Fruit fly (Drosophila melanogaster): ENCODE measurements around the gene Cpr65Au.

The Cpr65Au gene

dm6 chr3L:6085988-6086387 lies 45.9 kb downstream of the Cpr65Au start:
- TF ChIP-seq jim (GFP tag; optimal IDR thresholded peaks at IDR 0.05) (no peak), foxo (GFP tag; optimal IDR thresholded peaks at IDR 0.05) (peak in 1 of 2 experiments; percentile 0)

dm6 chr3L:6085157-6085556 lies 46.8 kb downstream of the Cpr65Au start:
- TF ChIP-seq GATAd (GFP tag; optimal IDR thresholded peaks at IDR 0.05) (no peak), h (GFP tag; optimal IDR thresholded peaks at IDR 0.05) (peak; percentile 21), usp (GFP tag; optimal IDR thresholded peaks at IDR 0.05) (no peak), Hnf4 (GFP tag; optimal IDR thresholded peaks at IDR 0.05) (no peak), rgr (GFP tag; optimal IDR thresholded peaks at IDR 0.05) (peak; percentile 30), OdsH (GFP tag; optimal IDR thresholded peaks at IDR 0.05) (peak; percentile 23), CrebA (GFP tag; optimal IDR thresholded peaks at IDR 0.05; ENCODE audit: borderline replicate concordance) (no peak), Abd-B (GFP tag; optimal IDR thresholded peaks at IDR 0.05) (no peak), CG32264 (GFP tag; optimal IDR thresholded peaks at IDR 0.05) (no peak), HLH106 (tag; optimal IDR thresholded peaks at IDR 0.05) (peak; percentile 30), dmrt93B (GFP tag; optimal IDR thresholded peaks at IDR 0.05) (no peak), Rel (GFP tag; optimal IDR thresholded peaks at IDR 0.05) (no peak), Rel (tag; optimal IDR thresholded peaks at IDR 0.05) (no peak), Mio (GFP tag; optimal IDR thresholded peaks at IDR 0.05) (no peak), lola (GFP tag; optimal IDR thresholded peaks at IDR 0.05) (no peak), CG9705 (GFP tag; optimal IDR thresholded peaks at IDR 0.05) (no peak), foxo (GFP tag; optimal IDR thresholded peaks at IDR 0.05) (peak in 1 of 2 experiments; percentile 24), Dif (GFP tag; optimal IDR thresholded peaks at IDR 0.05; ENCODE audit: partially characterized antibody) (no peak), Sp1 (GFP tag; optimal IDR thresholded peaks at IDR 0.05) (peak; percentile 32), br (GFP tag; optimal IDR thresholded peaks at IDR 0.05) (no peak), psq (GFP tag; optimal IDR thresholded peaks at IDR 0.05) (peak; percentile 42)

- TF ChIP-seq Vsx2 (GFP tag; optimal IDR thresholded peaks at IDR 0.05; ENCODE audit: partially characterized antibody) = no peak
- TF ChIP-seq pan (optimal IDR thresholded peaks at IDR 0.05) = no peak
- TF ChIP-seq brk (GFP tag; optimal IDR thresholded peaks at IDR 0.05) = no peak
- no peak for TF ChIP-seq CrebA (GFP tag; optimal IDR thresholded peaks at IDR 0.05; ENCODE audit: borderline replicate concordance)
- no peak for TF ChIP-seq CG32264 (GFP tag; optimal IDR thresholded peaks at IDR 0.05)
- TF ChIP-seq dl (GFP tag; optimal IDR thresholded peaks at IDR 0.05; ENCODE audit: insufficient read depth in 1 of 2, partially characterized antibody in 2 of 2) = no peak
- TF ChIP-seq h (GFP tag; optimal IDR thresholded peaks at IDR 0.05) = no peak
- TF ChIP-seq foxo (GFP tag; optimal IDR thresholded peaks at IDR 0.05) = no peak
- no peak for TF ChIP-seq usp (GFP tag; optimal IDR thresholded peaks at IDR 0.05)
- no peak for TF ChIP-seq Rel (GFP tag; optimal IDR thresholded peaks at IDR 0.05)
- TF ChIP-seq Rel (tag; optimal IDR thresholded peaks at IDR 0.05) = no peak
- no peak for TF ChIP-seq woc (GFP tag; optimal IDR thresholded peaks at IDR 0.05)
- TF ChIP-seq ey (GFP tag; optimal IDR thresholded peaks at IDR 0.05) = no peak
Observed at dm6 chr3L:6084446-6084845, 47.5 kb downstream of the Cpr65Au start.

dm6 chr3L:6082561-6082960 lies 49.3 kb downstream of the Cpr65Au start, which contains the start of gene CG13293:
Gene CG13293, plus strand, starts transcription at chr3L:6082883.
- no peak for TF ChIP-seq pan (optimal IDR thresholded peaks at IDR 0.05)
- no peak for TF ChIP-seq sv (GFP tag; optimal IDR thresholded peaks at IDR 0.05)
- TF ChIP-seq Myc (optimal IDR thresholded peaks at IDR 0.05) = no peak
- no peak for TF ChIP-seq Jra (GFP tag; optimal IDR thresholded peaks at IDR 0.05)
- TF ChIP-seq GATAd (GFP tag; optimal IDR thresholded peaks at IDR 0.05) = no peak
- TF ChIP-seq fru (GFP tag; optimal IDR thresholded peaks at IDR 0.05) = no peak
- no peak for TF ChIP-seq brk (GFP tag; optimal IDR thresholded peaks at IDR 0.05)
- no peak for TF ChIP-seq dl (GFP tag; optimal IDR thresholded peaks at IDR 0.05; ENCODE audit: insufficient read depth in 1 of 2, partially characterized antibody in 2 of 2)
- no peak for TF ChIP-seq br (GFP tag; optimal IDR thresholded peaks at IDR 0.05)
- TF ChIP-seq usp (GFP tag; optimal IDR thresholded peaks at IDR 0.05) = no peak
- no peak for TF ChIP-seq Dif (GFP tag; optimal IDR thresholded peaks at IDR 0.05; ENCODE audit: partially characterized antibody)
- no peak for TF ChIP-seq rgr (GFP tag; optimal IDR thresholded peaks at IDR 0.05)
- TF ChIP-seq N (GFP tag; optimal IDR thresholded peaks at IDR 0.05) = no peak
- no peak for TF ChIP-seq sage (GFP tag; optimal IDR thresholded peaks at IDR 0.05)
- no peak for TF ChIP-seq h (GFP tag; optimal IDR thresholded peaks at IDR 0.05)
- TF ChIP-seq Mio (GFP tag; optimal IDR thresholded peaks at IDR 0.05) = no peak
- TF ChIP-seq dsf (GFP tag; optimal IDR thresholded peaks at IDR 0.05; ENCODE audit: borderline replicate concordance) = no peak
- no peak for TF ChIP-seq ey (GFP tag; optimal IDR thresholded peaks at IDR 0.05)
- no peak for TF ChIP-seq CrebA (GFP tag; optimal IDR thresholded peaks at IDR 0.05; ENCODE audit: borderline replicate concordance)

All from whole organism, wandering third instar larva.